Fruit fly (Drosophila melanogaster) whole organism, wandering third instar larva: ENCODE measurements around the gene lap.
A peak's percentile ranks its signal among the peaks of the same experiment; 100 is the strongest.

ENCODE experiments used
- CG32264 ChIP-seq: fragments of 200-800 bp; sonication (Bioruptor generic); optimal IDR thresholded peaks from 2 replicates; lab custom pipeline; 2016; ENCODE audit warnings: missing biosample characterization, missing genetic modification characterization
- CG9705 ChIP-seq: fragments of 200-800 bp; sonication (Bioruptor generic); optimal IDR thresholded peaks from 2 replicates; lab custom pipeline; 2018; ENCODE audit warnings: missing biosample characterization, mild to moderate bottlenecking, missing genetic modification characterization
- Dfd ChIP-seq: fragments of >200 bp; optimal IDR thresholded peaks from 2 replicates; lab custom pipeline; 2017; ENCODE audit warnings: missing biosample characterization, missing genetic modification characterization
- Dif ChIP-seq: fragments of 200-275, 200-300 bp; sonication (Bioruptor generic); optimal IDR thresholded peaks from 2 replicates; lab custom pipeline; 2018; ENCODE audit warnings: missing biosample characterization, missing genetic modification characterization; ENCODE audit not compliant: partially characterized antibody
- GATAd ChIP-seq: sonication (Bioruptor generic); optimal IDR thresholded peaks from 2 replicates; lab custom pipeline; 2016; ENCODE audit warnings: missing biosample characterization, missing genetic modification characterization
- HLH106 ChIP-seq: fragments of 200-800 bp; optimal IDR thresholded peaks from 3 replicates; lab custom pipeline; 2019; ENCODE audit warnings: missing biosample characterization, mild to moderate bottlenecking, missing genetic modification characterization, moderate library complexity
- Hnf4 ChIP-seq: fragments of 200-800 bp; sonication (Bioruptor generic); optimal IDR thresholded peaks from 2 replicates; lab custom pipeline; 2016; ENCODE audit warnings: missing biosample characterization, mild to moderate bottlenecking, missing genetic modification characterization
- Hr78 ChIP-seq: fragments of >200 bp; optimal IDR thresholded peaks from 2 replicates; lab custom pipeline; 2017; ENCODE audit warnings: missing biosample characterization, missing genetic modification characterization
- Hr83 ChIP-seq: fragments of 200-300 bp; sonication (Bioruptor generic); optimal IDR thresholded peaks from 2 replicates; lab custom pipeline; 2016; ENCODE audit warnings: missing biosample characterization, mild to moderate bottlenecking, missing genetic modification characterization, moderate library complexity; ENCODE audit not compliant: poor library complexity, severe bottlenecking
- Jra ChIP-seq: sonication (Bioruptor generic); optimal IDR thresholded peaks from 2 replicates; lab custom pipeline; 2016; ENCODE audit warnings: missing biosample characterization, missing genetic modification characterization
- Mio ChIP-seq: sonication (Bioruptor generic); optimal IDR thresholded peaks from 2 replicates; lab custom pipeline; 2016; ENCODE audit warnings: missing biosample characterization, missing genetic modification characterization
- Myc ChIP-seq: fragments of >200 bp; optimal IDR thresholded peaks from 2 replicates; lab custom pipeline; 2017
- N ChIP-seq: fragments of >200 bp; optimal IDR thresholded peaks from 2 replicates; lab custom pipeline; 2018; ENCODE audit warnings: missing biosample characterization, missing external identifiers, missing genetic modification characterization
- Rel ChIP-seq, 2 experiments: fragments of 200-800 bp; sonication (Bioruptor generic) in 1 of 2; optimal IDR thresholded peaks; 2 replicates in 1 of 2; 3 replicates in 1 of 2; lab custom pipeline; 2016 to 2019; ENCODE audit warnings: mild to moderate bottlenecking in 2 of 2, missing biosample characterization in 2 of 2, missing genetic modification characterization in 2 of 2, moderate library complexity in 1 of 2
- Sp1 ChIP-seq: fragments of 200-800 bp; sonication (Bioruptor generic); optimal IDR thresholded peaks from 3 replicates; lab custom pipeline; 2019; ENCODE audit warnings: missing biosample characterization, mild to moderate bottlenecking, missing genetic modification characterization, moderate library complexity
- Vsx2 ChIP-seq: fragments of 200-300, 225-300 bp; sonication (Bioruptor generic); optimal IDR thresholded peaks from 2 replicates; lab custom pipeline; 2018; ENCODE audit warnings: missing biosample characterization, missing genetic modification characterization; ENCODE audit not compliant: partially characterized antibody
- brk ChIP-seq: fragments of 200-800 bp; sonication (Bioruptor generic); optimal IDR thresholded peaks from 2 replicates; lab custom pipeline; 2016; ENCODE audit warnings: missing biosample characterization, mild to moderate bottlenecking, missing genetic modification characterization
- dl ChIP-seq, 2 experiments: fragments of 175-275, 200-275 bp in 1 of 2; fragments of 200-275 bp in 1 of 2; sonication (Bioruptor generic); optimal IDR thresholded peaks; lab custom pipeline; 2018; ENCODE audit warnings: mild to moderate bottlenecking in 2 of 2, missing biosample characterization in 2 of 2, missing genetic modification characterization in 2 of 2, moderate library complexity in 2 of 2; ENCODE audit not compliant: partially characterized antibody in 2 of 2, insufficient read depth in 1 of 2
- dmrt93B ChIP-seq: fragments of 200-800 bp; sonication (Bioruptor generic); optimal IDR thresholded peaks from 2 replicates; lab custom pipeline; 2018; ENCODE audit warnings: missing biosample characterization, mild to moderate bottlenecking, missing genetic modification characterization
- dsf ChIP-seq: sonication (Bioruptor generic); optimal IDR thresholded peaks from 2 replicates; lab custom pipeline; 2016; ENCODE audit warnings: missing biosample characterization, missing genetic modification characterization, borderline replicate concordance
- ey ChIP-seq: fragments of 200-800 bp; sonication (Bioruptor generic); optimal IDR thresholded peaks from 2 replicates; lab custom pipeline; 2016; ENCODE audit warnings: missing biosample characterization, missing genetic modification characterization
- foxo ChIP-seq, 2 experiments: fragments of 200-800 bp; sonication (Bioruptor generic); optimal IDR thresholded peaks; 2 replicates in 1 of 2; 3 replicates in 1 of 2; lab custom pipeline; 2016 to 2017; ENCODE audit warnings: missing biosample characterization in 2 of 2, missing genetic modification characterization in 2 of 2
- fru ChIP-seq: fragments of 200-800 bp; sonication (Bioruptor generic); optimal IDR thresholded peaks from 3 replicates; lab custom pipeline; 2016; ENCODE audit warnings: missing biosample characterization, mild to moderate bottlenecking, missing genetic modification characterization
- h ChIP-seq: fragments of 200-800 bp; sonication (Bioruptor generic); optimal IDR thresholded peaks from 3 replicates; lab custom pipeline; 2016; ENCODE audit warnings: missing biosample characterization, mild to moderate bottlenecking, missing genetic modification characterization
- lola ChIP-seq: fragments of >200 bp; optimal IDR thresholded peaks from 2 replicates; lab custom pipeline; 2017; ENCODE audit warnings: missing biosample characterization, missing genetic modification characterization
- pan ChIP-seq: fragments of >200 bp; optimal IDR thresholded peaks from 2 replicates; lab custom pipeline; 2017
- psq ChIP-seq: fragments of 200-800 bp; sonication (Bioruptor generic); optimal IDR thresholded peaks from 3 replicates; lab custom pipeline; 2017; ENCODE audit warnings: missing biosample characterization, mild to moderate bottlenecking, missing genetic modification characterization, moderate library complexity
- rgr ChIP-seq: fragments of 200-800 bp; sonication (Bioruptor generic); optimal IDR thresholded peaks from 3 replicates; lab custom pipeline; 2016; ENCODE audit warnings: missing biosample characterization, mild to moderate bottlenecking, missing genetic modification characterization
- sage ChIP-seq: fragments of 200-800 bp; sonication (Bioruptor generic); optimal IDR thresholded peaks from 2 replicates; lab custom pipeline; 2016; ENCODE audit warnings: missing biosample characterization, mild to moderate bottlenecking, missing genetic modification characterization
- tai ChIP-seq: sonication (Bioruptor generic); optimal IDR thresholded peaks from 2 replicates; lab custom pipeline; 2016; ENCODE audit warnings: missing biosample characterization, missing genetic modification characterization
- woc ChIP-seq: sonication (Bioruptor generic); optimal IDR thresholded peaks from 2 replicates; lab custom pipeline; 2016; ENCODE audit warnings: missing biosample characterization, mild to moderate bottlenecking, missing genetic modification characterization

lap gene

DNA sequence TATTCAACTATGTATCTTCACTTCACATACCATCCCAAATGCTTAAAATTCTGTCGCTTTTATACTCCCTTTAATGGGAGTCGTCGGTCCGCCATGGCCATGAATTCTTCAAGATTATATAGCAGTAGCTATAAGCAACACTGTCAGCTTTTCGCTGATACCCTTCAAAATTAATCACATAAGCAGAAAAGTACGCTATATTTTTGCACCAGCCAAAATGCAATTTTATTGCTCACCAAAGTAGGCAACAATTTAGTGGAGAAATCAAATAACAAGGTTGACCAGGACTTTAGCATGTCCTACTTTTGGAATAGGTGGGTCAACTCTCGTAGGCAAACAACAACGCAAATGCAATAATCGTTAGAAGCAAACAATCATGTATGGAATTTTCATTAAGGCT is 13.1 kb downstream of the lap start:
- TF ChIP-seq Vsx2 (GFP tag; lab: Kevin White, UChicago) (peak; percentile 81), dl (GFP tag; optimal IDR thresholded peaks at IDR 0.05; lab: Kevin White, UChicago; ENCODE audit: insufficient read depth in 1 of 2, partially characterized antibody in 2 of 2) (peak in 1 of 2 experiments; percentile 31), Dif (peak; percentile 54), Mio (GFP tag; lab: Kevin White, UChicago) (no peak), tai (GFP tag; lab: Kevin White, UChicago) (no peak), Myc (lab: Kevin White, UChicago) (peak; percentile 90), Rel (GFP tag; optimal IDR thresholded peaks at IDR 0.05; lab: Kevin White, UChicago) (no peak), Rel (tag; optimal IDR thresholded peaks at IDR 0.05; lab: Kevin White, UChicago) (no peak), lola (GFP tag; lab: Kevin White, UChicago) (peak; percentile 7), N (GFP tag; lab: Kevin White, UChicago) (peak; percentile 76), HLH106 (no peak), brk (GFP tag; lab: Kevin White, UChicago) (no peak)

DNA sequence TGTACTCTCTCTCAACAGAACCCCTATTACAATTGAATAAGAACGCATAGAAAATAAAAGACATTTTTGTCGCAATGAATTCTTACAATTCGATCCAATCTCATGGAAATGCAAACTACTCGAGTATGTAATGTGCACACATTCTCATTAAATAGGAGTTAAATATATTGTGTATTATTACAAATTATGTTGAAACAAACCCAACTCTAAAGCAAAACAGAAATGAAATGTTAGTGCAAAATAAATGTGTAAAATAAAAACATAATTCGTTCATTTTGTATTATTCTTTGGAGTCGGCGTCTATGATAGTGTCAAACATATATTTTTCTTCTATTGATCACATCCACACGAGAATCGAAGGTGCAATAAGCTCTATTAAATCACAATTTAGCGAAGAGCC is 13.9 kb downstream of the lap start, which contains the start of gene CG14609:
Gene CG14609, plus strand, starts transcription at position 301 of the 400 bp plus-strand sequence.
- TF ChIP-seq woc (GFP tag; lab: Kevin White, UChicago), result no peak
- no peak for TF ChIP-seq dsf (GFP tag; lab: Kevin White, UChicago)
- TF ChIP-seq Dif, result no peak
- no peak for TF ChIP-seq Hr83 (GFP tag; lab: Kevin White, UChicago)
- no peak for TF ChIP-seq foxo (GFP tag; optimal IDR thresholded peaks at IDR 0.05; lab: Kevin White, UChicago)
- no peak for TF ChIP-seq Hnf4 (GFP tag; lab: Kevin White, UChicago)
- TF ChIP-seq sage (GFP tag; lab: Kevin White, UChicago), result no peak
- no peak for TF ChIP-seq h (GFP tag; lab: Kevin White, UChicago)
- TF ChIP-seq dmrt93B (GFP tag; lab: Kevin White, UChicago), result no peak
- no peak for TF ChIP-seq pan (lab: Kevin White, UChicago)
- no peak for TF ChIP-seq Dfd (GFP tag; lab: Kevin White, UChicago)
- no peak for TF ChIP-seq CG32264
- no peak for TF ChIP-seq Mio (GFP tag; lab: Kevin White, UChicago)
- TF ChIP-seq Rel (GFP tag; optimal IDR thresholded peaks at IDR 0.05; lab: Kevin White, UChicago), result no peak
- no peak for TF ChIP-seq Rel (tag; optimal IDR thresholded peaks at IDR 0.05; lab: Kevin White, UChicago)
- no peak for TF ChIP-seq Jra
- no peak for TF ChIP-seq GATAd
- TF ChIP-seq, all 38 proteins: peak for 0

DNA sequence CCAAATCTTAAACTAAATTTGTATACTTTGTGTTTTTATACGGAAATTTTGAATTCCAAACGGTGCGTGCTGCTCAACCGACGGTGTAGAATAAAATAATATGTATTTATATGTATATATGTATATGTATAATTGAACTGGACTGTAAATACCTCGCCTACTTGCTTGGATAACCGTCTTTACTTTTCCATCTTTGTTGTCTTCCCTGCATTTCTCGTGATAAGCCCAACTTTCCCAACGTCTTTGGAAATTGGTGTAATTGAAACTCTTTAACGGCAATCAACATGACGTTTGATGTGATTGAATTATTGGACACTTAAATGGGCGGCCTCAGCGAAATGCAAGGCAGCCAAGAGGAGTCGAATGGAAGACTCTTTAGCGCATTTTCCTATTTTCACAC is 21.5 kb downstream of the lap start, which contains the start of gene CG1288:
Gene CG1288, minus strand, starts transcription at position 101 of the 400 bp plus-strand sequence.
- no peak for TF ChIP-seq Vsx2 (GFP tag; lab: Kevin White, UChicago)
- TF ChIP-seq Hnf4 (GFP tag; lab: Kevin White, UChicago), result no peak
- TF ChIP-seq psq, result no peak
- no peak for TF ChIP-seq N (GFP tag; lab: Kevin White, UChicago)
- TF ChIP-seq fru (GFP tag; lab: Kevin White, UChicago), result no peak
- no peak for TF ChIP-seq dmrt93B (GFP tag; lab: Kevin White, UChicago)
- TF ChIP-seq ey (GFP tag; lab: Kevin White, UChicago), result no peak
- TF ChIP-seq Hr78 (GFP tag; lab: Kevin White, UChicago), result no peak
- TF ChIP-seq Dfd (GFP tag; lab: Kevin White, UChicago), result no peak
- TF ChIP-seq Hr83 (GFP tag; lab: Kevin White, UChicago), result no peak
- TF ChIP-seq foxo (GFP tag; optimal IDR thresholded peaks at IDR 0.05; lab: Kevin White, UChicago), result no peak
- no peak for TF ChIP-seq CG32264
- TF ChIP-seq Sp1 (GFP tag; lab: Kevin White, UChicago), result no peak
- TF ChIP-seq Rel (GFP tag; optimal IDR thresholded peaks at IDR 0.05; lab: Kevin White, UChicago), result no peak
- no peak for TF ChIP-seq Rel (tag; optimal IDR thresholded peaks at IDR 0.05; lab: Kevin White, UChicago)
- no peak for TF ChIP-seq Mio (GFP tag; lab: Kevin White, UChicago)
- no peak for TF ChIP-seq CG9705 (GFP tag; lab: Kevin White, UChicago)
- no peak for TF ChIP-seq Myc (lab: Kevin White, UChicago)

DNA sequence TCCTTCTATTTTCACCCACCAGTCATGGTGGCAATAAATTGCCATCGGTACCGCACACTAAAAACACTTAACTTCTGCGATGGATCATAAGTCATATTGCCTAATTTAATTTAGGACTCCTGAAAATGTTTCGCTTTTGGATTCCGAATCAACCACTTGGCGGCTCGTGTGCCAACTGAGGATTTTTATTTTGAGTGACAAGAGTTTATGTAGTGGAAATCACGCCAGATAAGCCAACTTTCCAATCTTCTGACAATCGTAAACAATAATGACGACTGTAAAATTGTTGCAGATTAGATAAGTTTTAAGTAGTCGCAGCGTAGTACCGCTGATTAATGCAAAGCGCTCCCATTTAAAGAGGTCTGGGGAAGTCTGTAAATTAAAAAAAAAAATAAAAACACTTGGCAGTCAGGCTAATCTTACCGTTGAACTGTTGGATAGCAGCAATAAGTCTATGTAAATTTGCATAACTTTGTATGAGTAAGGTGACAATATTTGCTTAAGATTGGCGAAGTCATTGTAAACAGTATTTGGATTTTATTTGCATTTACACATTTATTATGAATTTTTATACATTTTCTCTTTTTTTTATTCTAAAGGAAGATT is 30.2 kb downstream of the lap start, which contains the start of gene CG14606:
Gene CG14606, minus strand, starts transcription at position 160 of the 606 bp plus-strand sequence.
- no peak for TF ChIP-seq dmrt93B (GFP tag; lab: Kevin White, UChicago)
- TF ChIP-seq rgr (GFP tag; lab: Kevin White, UChicago), result peak; percentile 22
